Worm (Caenorhabditis elegans) whole organism, L1 larva: ENCODE data around the gene C33F10.8.
A peak's percentile ranks its signal among the peaks of the same experiment; 100 is the strongest.

ENCODE experiments used
- C04F5.9 ChIP-seq: sonication (generic microtip); optimal IDR thresholded peaks from 2 replicates; lab custom pipeline; 2016; ENCODE audit warnings: missing genetic modification characterization, missing compliant biosample characterization
- C16A3.4 ChIP-seq: fragments of 150-350 bp; optimal IDR thresholded peaks from 2 replicates; lab custom pipeline; 2014; ENCODE audit warnings: missing biosample characterization, missing genetic modification characterization
- F16B12.6 ChIP-seq: fragments of 150-350 bp; optimal IDR thresholded peaks from 2 replicates; lab custom pipeline; 2014; ENCODE audit warnings: missing biosample characterization, missing genetic modification characterization
- Y116A8C.19 ChIP-seq: sonication (generic microtip); optimal IDR thresholded peaks from 2 replicates; lab custom pipeline; 2016; ENCODE audit warnings: missing compliant biosample characterization, missing genetic modification characterization, borderline replicate concordance
- aly-2 ChIP-seq: fragments of 150-350 bp; optimal IDR thresholded peaks from 2 replicates; lab custom pipeline; 2014; ENCODE audit warnings: missing biosample characterization, missing genetic modification characterization
- ama-1 ChIP-seq: fragments of 150-350 bp; optimal IDR thresholded peaks from 2 replicates; lab custom pipeline; 2014
- blmp-1 ChIP-seq: fragments of 150-350 bp; optimal IDR thresholded peaks from 2 replicates; lab custom pipeline; 2014; ENCODE audit warnings: missing biosample characterization, missing genetic modification characterization
- ceh-63 ChIP-seq: fragments of 200-800 bp; sonication (Bioruptor generic); optimal IDR thresholded peaks from 2 replicates; lab custom pipeline; 2018; ENCODE audit warnings: mild to moderate bottlenecking, missing genetic modification characterization, missing compliant biosample characterization
- ceh-88 ChIP-seq: fragments of 200-800 bp; sonication (Bioruptor generic); IDR thresholded peaks from 2 replicates; pipeline ENCODE4 v1.3.6; 2022; ENCODE audit warnings: missing genetic modification characterization, missing compliant biosample characterization
- efl-3 ChIP-seq: fragments of 200-800 bp; sonication (Bioruptor generic); optimal IDR thresholded peaks from 2 replicates; lab custom pipeline; 2018; ENCODE audit warnings: mild to moderate bottlenecking, missing genetic modification characterization, missing compliant biosample characterization
- egl-13 ChIP-seq: sonication (generic microtip); optimal IDR thresholded peaks from 2 replicates; lab custom pipeline; 2016; ENCODE audit warnings: missing genotype, missing genetic modification reagents, missing genetic modification characterization, missing compliant biosample characterization
- egl-27 ChIP-seq, 2 experiments: fragments of 150-350 bp in 1 of 2; sonication (generic microtip); optimal IDR thresholded peaks; 3 replicates each; lab custom pipeline; 2017 to 2018; ENCODE audit warnings: missing biosample characterization in 2 of 2, missing genetic modification characterization in 2 of 2, missing genetic modification reagents in 2 of 2
- elt-2 ChIP-seq: sonication (generic microtip); optimal IDR thresholded peaks from 2 replicates; lab custom pipeline; 2016; ENCODE audit warnings: missing genetic modification characterization, mild to moderate bottlenecking, inconsistent platforms, missing compliant biosample characterization, missing genetic modification reagents
- elt-3 ChIP-seq, 6 experiments: fragments of 150-350 bp in 1 of 6; sonication (generic microtip); optimal IDR thresholded peaks; 2 replicates each; lab custom pipeline; 2017 to 2018; ENCODE audit warnings: missing biosample characterization in 6 of 6, missing genetic modification characterization in 6 of 6, inconsistent platforms in 1 of 6
- fkh-10 ChIP-seq: sonication (generic microtip); optimal IDR thresholded peaks from 2 replicates; lab custom pipeline; 2017; ENCODE audit warnings: missing biosample characterization, missing genetic modification reagents, missing genetic modification characterization
- fkh-8 ChIP-seq: sonication (generic microtip); optimal IDR thresholded peaks from 2 replicates; lab custom pipeline; 2016; ENCODE audit warnings: mild to moderate bottlenecking, missing genetic modification characterization, missing compliant biosample characterization
- hlh-17 ChIP-seq: fragments of 200-800 bp; sonication (Bioruptor generic); optimal IDR thresholded peaks from 2 replicates; lab custom pipeline; 2018; ENCODE audit warnings: missing genetic modification characterization, mild to moderate bottlenecking, missing compliant biosample characterization, moderate library complexity, borderline replicate concordance
- hlh-4 ChIP-seq: sonication (generic microtip); optimal IDR thresholded peaks from 2 replicates; lab custom pipeline; 2016; ENCODE audit warnings: mild to moderate bottlenecking, missing genetic modification characterization, missing compliant biosample characterization
- hpl-2 ChIP-seq: fragments of 150-350 bp; optimal IDR thresholded peaks from 2 replicates; lab custom pipeline; 2014; ENCODE audit warnings: missing biosample characterization, missing genetic modification reagents, missing genetic modification characterization
- irx-1 ChIP-seq: sonication (generic microtip); optimal IDR thresholded peaks from 2 replicates; lab custom pipeline; 2016; ENCODE audit warnings: missing genetic modification characterization, missing compliant biosample characterization
- isw-1 ChIP-seq: fragments of 200-800 bp; sonication (Bioruptor generic); IDR thresholded peaks from 2 replicates; pipeline ENCODE4 v1.3.6; 2022; ENCODE audit warnings: missing genetic modification characterization, missing compliant biosample characterization
- lin-14 ChIP-seq: fragments of 200-800 bp; sonication (Bioruptor generic); optimal IDR thresholded peaks from 2 replicates; lab custom pipeline; 2018; ENCODE audit warnings: mild to moderate bottlenecking, missing genetic modification characterization, moderate library complexity, missing compliant biosample characterization
- lin-35 ChIP-seq, 2 experiments: fragments of 150-350 bp; optimal IDR thresholded peaks; 2 replicates each; lab custom pipeline; 2014; ENCODE audit warnings: missing biosample characterization in 2 of 2, missing genetic modification characterization in 2 of 2, missing genetic modification reagents in 2 of 2
- lin-39 ChIP-seq: fragments of 150-350 bp; optimal IDR thresholded peaks from 2 replicates; lab custom pipeline; 2014; ENCODE audit warnings: missing biosample characterization, missing genetic modification reagents, missing genetic modification characterization
- lir-3 ChIP-seq: sonication (generic microtip); optimal IDR thresholded peaks from 2 replicates; lab custom pipeline; 2016; ENCODE audit warnings: mild to moderate bottlenecking, missing genetic modification characterization, moderate library complexity, missing compliant biosample characterization; ENCODE audit not compliant: poor library complexity
- lsy-2 ChIP-seq, 2 experiments: fragments of 150-350 bp; optimal IDR thresholded peaks; 2 replicates each; lab custom pipeline; 2014; ENCODE audit warnings: missing biosample characterization in 2 of 2, missing genetic modification characterization in 2 of 2
- mdl-1 ChIP-seq, 2 experiments: fragments of 150-350 bp; optimal IDR thresholded peaks; 2 replicates each; lab custom pipeline; 2014 to 2017; ENCODE audit warnings: missing biosample characterization in 2 of 2, missing genetic modification characterization in 2 of 2, inconsistent platforms in 1 of 2
- nhr-19 ChIP-seq: fragments of 200-800 bp; sonication (Bioruptor generic); conservative IDR thresholded peaks from 2 replicates; pipeline ENCODE4 v1.3.6; 2022; ENCODE audit warnings: missing genetic modification characterization, missing compliant biosample characterization
- nhr-20 ChIP-seq: sonication (generic microtip); optimal IDR thresholded peaks from 2 replicates; lab custom pipeline; 2016; ENCODE audit warnings: mild to moderate bottlenecking, missing genetic modification characterization, missing compliant biosample characterization
- nhr-237 ChIP-seq: fragments of 150-350 bp; optimal IDR thresholded peaks from 2 replicates; lab custom pipeline; 2014; ENCODE audit warnings: missing biosample characterization, missing genetic modification characterization
- nhr-47 ChIP-seq: sonication (generic microtip); optimal IDR thresholded peaks from 2 replicates; lab custom pipeline; 2016; ENCODE audit warnings: mild to moderate bottlenecking, missing genetic modification characterization, moderate library complexity, missing compliant biosample characterization
- nhr-77 ChIP-seq: fragments of 150-350 bp; optimal IDR thresholded peaks from 2 replicates; lab custom pipeline; 2014; ENCODE audit warnings: missing biosample characterization, missing genetic modification characterization
- nhr-84 ChIP-seq: sonication (generic microtip); optimal IDR thresholded peaks from 2 replicates; lab custom pipeline; 2017; ENCODE audit warnings: missing biosample characterization, missing genetic modification characterization
- pag-3 ChIP-seq: sonication (generic microtip); optimal IDR thresholded peaks from 2 replicates; lab custom pipeline; 2017; ENCODE audit warnings: missing genetic modification characterization, mild to moderate bottlenecking, missing compliant biosample characterization, antibody characterized with exemption, borderline replicate concordance; ENCODE audit not compliant: insufficient read depth
- rnt-1 ChIP-seq: sonication (generic microtip); optimal IDR thresholded peaks from 2 replicates; lab custom pipeline; 2016; ENCODE audit warnings: mild to moderate bottlenecking, missing genetic modification characterization, moderate library complexity, missing compliant biosample characterization
- skn-1 ChIP-seq: fragments of 150-350 bp; optimal IDR thresholded peaks from 2 replicates; lab custom pipeline; 2014; ENCODE audit warnings: missing biosample characterization, missing genetic modification characterization
- snpc-4 ChIP-seq: fragments of 150-350 bp; optimal IDR thresholded peaks from 2 replicates; lab custom pipeline; 2014; ENCODE audit warnings: missing biosample characterization, missing genetic modification characterization
- sox-4 ChIP-seq: sonication (generic microtip); optimal IDR thresholded peaks from 2 replicates; lab custom pipeline; 2016; ENCODE audit warnings: missing genetic modification characterization, missing compliant biosample characterization
- tlp-1 ChIP-seq: fragments of 150-350 bp; optimal IDR thresholded peaks from 2 replicates; lab custom pipeline; 2014; ENCODE audit warnings: missing biosample characterization, missing genetic modification characterization
- unc-130 ChIP-seq: fragments of 150-350 bp; optimal IDR thresholded peaks from 2 replicates; lab custom pipeline; 2017; ENCODE audit warnings: missing biosample characterization, missing genetic modification characterization, inconsistent platforms
- unc-62 ChIP-seq: fragments of 150-350 bp; optimal IDR thresholded peaks from 2 replicates; lab custom pipeline; 2014; ENCODE audit warnings: missing biosample characterization, missing genetic modification reagents, missing genetic modification characterization
- unc-98 ChIP-seq: fragments of 200-800 bp; sonication (Bioruptor generic); IDR thresholded peaks from 2 replicates; pipeline ENCODE4 v1.3.6; 2022; ENCODE audit warnings: missing genetic modification characterization, missing compliant biosample characterization
- vab-15 ChIP-seq: sonication (generic microtip); optimal IDR thresholded peaks from 2 replicates; lab custom pipeline; 2017; ENCODE audit warnings: missing genotype, mild to moderate bottlenecking, missing genetic modification characterization, missing compliant biosample characterization
- xbp-1 ChIP-seq: sonication (generic microtip); optimal IDR thresholded peaks from 2 replicates; lab custom pipeline; 2016; ENCODE audit warnings: missing genetic modification characterization, missing compliant biosample characterization
- ztf-11 ChIP-seq, 2 experiments: sonication (generic microtip); optimal IDR thresholded peaks; 2 replicates each; lab custom pipeline; 2016 to 2017; ENCODE audit warnings: missing genetic modification characterization in 2 of 2, missing biosample characterization in 1 of 2, missing compliant biosample characterization in 1 of 2

C33F10.8 gene

ce11 chrII:4797071-4797470 lies 28.0 kb downstream of the C33F10.8 start, which contains the start of gene C33F10.14:
C33F10.14 (plus strand) TSS chrII:4797371.
- TF ChIP-seq mdl-1 (tag; optimal IDR thresholded peaks at IDR 0.05; lab: Kevin White, UChicago) = no peak
- no peak for TF ChIP-seq Y116A8C.19 (tag; lab: Kevin White, UChicago)
- no peak for TF ChIP-seq sox-4 (tag; lab: Kevin White, UChicago)

ce11 chrII:4795461-4795860 lies 29.6 kb downstream of the C33F10.8 start, which contains the start of gene C33F10.4:
C33F10.4 (plus strand) TSS chrII:4795761.
- TF ChIP-seq C04F5.9 (tag; lab: Kevin White, UChicago) (no peak), nhr-77 (tag; lab: Kevin White, UChicago) (no peak), F16B12.6 (tag; lab: Kevin White, UChicago) (no peak), rnt-1 (tag; lab: Kevin White, UChicago) (no peak), skn-1 (tag; lab: Kevin White, UChicago) (no peak), sox-4 (tag; lab: Kevin White, UChicago) (no peak), nhr-47 (tag; lab: Kevin White, UChicago) (no peak)

ce11 chrII:4793320-4793719 lies 31.7 kb downstream of the C33F10.8 start:
- TF ChIP-seq pag-3 (tag; lab: Kevin White, UChicago) (no peak), egl-27 (tag; optimal IDR thresholded peaks at IDR 0.05; lab: Kevin White, UChicago) (no peak), lir-3 (tag; lab: Kevin White, UChicago) (no peak), unc-130 (tag; lab: Kevin White, UChicago) (no peak), lin-14 (GFP tag; lab: Kevin White, UChicago) (no peak), nhr-47 (tag; lab: Kevin White, UChicago) (no peak), aly-2 (no peak), hpl-2 (no peak), tlp-1 (tag; lab: Kevin White, UChicago) (no peak), fkh-10 (GFP tag; lab: Kevin White, UChicago) (no peak), fkh-8 (tag; lab: Kevin White, UChicago) (no peak)

- TF ChIP-seq vab-15 (tag; lab: Kevin White, UChicago) (no peak), isw-1 (GFP tag; lab: Robert Waterston, UW) (peak; percentile 72), egl-13 (tag; lab: Kevin White, UChicago) (peak; percentile 92), ceh-88 (GFP tag; lab: Robert Waterston, UW) (peak; percentile 35; the same call in 1 of the 2 replicates), xbp-1 (tag; lab: Kevin White, UChicago) (peak; percentile 78), unc-98 (peak; percentile 82), ztf-11 (tag; optimal IDR thresholded peaks at IDR 0.05; lab: Kevin White, UChicago) (peak in 1 of 2 experiments; percentile 94), lin-14 (GFP tag; lab: Kevin White, UChicago) (peak; percentile 65), lin-39 (tag; lab: Kevin White, UChicago) (peak; percentile 47), irx-1 (peak; percentile 96), F16B12.6 (tag; lab: Kevin White, UChicago) (peak; percentile 50), lin-35 (GFP tag; optimal IDR thresholded peaks at IDR 0.05; lab: Kevin White, UChicago) (peak; percentile 90 to 95), ama-1 (lab: Kevin White, UChicago) (no peak), nhr-84 (tag; lab: Kevin White, UChicago) (no peak), snpc-4 (peak; percentile 30), efl-3 (GFP tag; lab: Kevin White, UChicago) (peak; percentile 27), unc-62 (no peak), nhr-237 (tag; lab: Kevin White, UChicago) (no peak), lsy-2 (tag; optimal IDR thresholded peaks at IDR 0.05; lab: Kevin White, UChicago) (peak; percentile 67 to 74), nhr-47 (tag; lab: Kevin White, UChicago) (peak; percentile 89), nhr-20 (tag; lab: Kevin White, UChicago) (peak; percentile 75), elt-3 (tag; optimal IDR thresholded peaks at IDR 0.05; lab: Kevin White, UChicago) (no peak), blmp-1 (tag; lab: Kevin White, UChicago) (peak; percentile 46), elt-2 (tag; lab: Kevin White, UChicago) (peak; percentile 92), mdl-1 (tag; optimal IDR thresholded peaks at IDR 0.05; lab: Kevin White, UChicago) (peak in 1 of 2 experiments; percentile 50), ceh-63 (GFP tag; lab: Kevin White, UChicago) (no peak), hlh-4 (peak; percentile 79), rnt-1 (tag; lab: Kevin White, UChicago) (peak; percentile 98), fkh-10 (GFP tag; lab: Kevin White, UChicago) (no peak), nhr-19 (GFP tag; lab: Robert Waterston, UW) (peak; percentile 80), hlh-17 (GFP tag; lab: Kevin White, UChicago) (no peak), C16A3.4 (tag; lab: Kevin White, UChicago) (peak; percentile 12)
These were observed 33.8 kb downstream of the C33F10.8 start, which contains the start of gene F26G1.1 for ce11 chrII:4791272-4791671. F26G1.1 (plus strand) TSS chrII:4791618.
